Worm (Caenorhabditis elegans) whole organism, L3 larva: Measurements from ENCODE around the gene cht-1.

ENCODE experiments used
- ZK546.5 ChIP-seq: sonication (generic microtip); optimal IDR thresholded peaks from 2 replicates; lab custom pipeline; 2017; ENCODE audit warnings: missing biosample characterization, missing genetic modification characterization
- aly-2 ChIP-seq: fragments of 150-350 bp; optimal IDR thresholded peaks from 2 replicates; lab custom pipeline; 2014; ENCODE audit warnings: missing biosample characterization, missing genetic modification characterization
- ama-1 ChIP-seq: fragments of 150-350 bp; optimal IDR thresholded peaks from 2 replicates; lab custom pipeline; 2018
- ceh-16 ChIP-seq: sonication (generic microtip); optimal IDR thresholded peaks from 2 replicates; lab custom pipeline; 2017; ENCODE audit warnings: missing biosample characterization, missing genetic modification characterization
- ceh-82 ChIP-seq: fragments of 150-350 bp; optimal IDR thresholded peaks from 2 replicates; lab custom pipeline; 2014; ENCODE audit warnings: missing biosample characterization, missing genetic modification characterization
- ceh-9 ChIP-seq: sonication (generic microtip); optimal IDR thresholded peaks from 2 replicates; lab custom pipeline; 2018; ENCODE audit warnings: missing biosample characterization, missing genetic modification characterization
- daf-12 ChIP-seq: fragments of 150-350 bp; optimal IDR thresholded peaks from 2 replicates; lab custom pipeline; 2014; ENCODE audit warnings: missing biosample characterization, missing genetic modification reagents, missing genetic modification characterization
- egl-27 ChIP-seq: sonication (generic microtip); optimal IDR thresholded peaks from 4 replicates; lab custom pipeline; 2017; ENCODE audit warnings: missing biosample characterization, missing genetic modification reagents, missing genetic modification characterization
- egl-5 ChIP-seq: fragments of 150-350 bp; optimal IDR thresholded peaks from 2 replicates; lab custom pipeline; 2017; ENCODE audit warnings: missing biosample characterization, missing genetic modification reagents, missing genetic modification characterization, inconsistent platforms
- elt-1 ChIP-seq: fragments of 150-350 bp; optimal IDR thresholded peaks from 2 replicates; lab custom pipeline; 2014; ENCODE audit warnings: missing biosample characterization, missing genetic modification characterization
- elt-2 ChIP-seq: sonication (generic microtip); optimal IDR thresholded peaks from 2 replicates; lab custom pipeline; 2016; ENCODE audit warnings: missing genetic modification reagents, mild to moderate bottlenecking, missing genetic modification characterization, missing compliant biosample characterization
- elt-3 ChIP-seq, 3 experiments: fragments of 150-350 bp in 1 of 3; sonication (generic microtip) in 2 of 3; optimal IDR thresholded peaks; 2 replicates in 2 of 3; 4 replicates in 1 of 3; lab custom pipeline; 2014 to 2017; ENCODE audit warnings: missing biosample characterization in 3 of 3, missing genetic modification characterization in 3 of 3
- eor-1 ChIP-seq, 2 experiments: fragments of 150-350 bp; optimal IDR thresholded peaks; 2 replicates each; lab custom pipeline; 2014 to 2018; ENCODE audit warnings: missing biosample characterization in 2 of 2, missing genetic modification characterization in 2 of 2
- fkh-10 ChIP-seq: sonication (generic microtip); optimal IDR thresholded peaks from 2 replicates; lab custom pipeline; 2017; ENCODE audit warnings: missing biosample characterization, missing genetic modification reagents, missing genetic modification characterization
- fos-1 ChIP-seq: fragments of 150-350 bp; optimal IDR thresholded peaks from 2 replicates; lab custom pipeline; 2014; ENCODE audit warnings: missing biosample characterization, missing genetic modification characterization
- hmg-11 ChIP-seq: sonication (generic microtip); optimal IDR thresholded peaks from 2 replicates; lab custom pipeline; 2016; ENCODE audit warnings: missing genetic modification characterization, missing compliant biosample characterization
- jun-1 ChIP-seq: fragments of 150-350 bp; optimal IDR thresholded peaks from 2 replicates; lab custom pipeline; 2014; ENCODE audit warnings: missing biosample characterization, missing genetic modification reagents, missing genetic modification characterization
- lin-15B ChIP-seq: fragments of 150-350 bp; optimal IDR thresholded peaks from 2 replicates; lab custom pipeline; 2014; ENCODE audit warnings: missing biosample characterization, missing genetic modification characterization
- lin-39 ChIP-seq: fragments of 150-350 bp; optimal IDR thresholded peaks from 2 replicates; lab custom pipeline; 2018; ENCODE audit warnings: missing biosample characterization, missing genetic modification reagents, missing genetic modification characterization
- mdl-1 ChIP-seq: fragments of 150-350 bp; optimal IDR thresholded peaks from 2 replicates; lab custom pipeline; 2014; ENCODE audit warnings: missing biosample characterization, missing genetic modification characterization
- mml-1 ChIP-seq: fragments of 150-350 bp; sonication (generic microtip); optimal IDR thresholded peaks from 3 replicates; lab custom pipeline; 2014; ENCODE audit warnings: missing biosample characterization, missing genetic modification characterization
- nfya-1 ChIP-seq: sonication (generic microtip); optimal IDR thresholded peaks from 2 replicates; lab custom pipeline; 2017; ENCODE audit warnings: missing genetic modification characterization, mild to moderate bottlenecking, missing compliant biosample characterization, antibody characterized with exemption, moderate library complexity; ENCODE audit not compliant: insufficient read depth
- nhr-11 ChIP-seq: fragments of 150-350 bp; optimal IDR thresholded peaks from 2 replicates; lab custom pipeline; 2014; ENCODE audit warnings: missing biosample characterization, missing genetic modification characterization
- nhr-12 ChIP-seq: fragments of 150-350 bp; optimal IDR thresholded peaks from 2 replicates; lab custom pipeline; 2014; ENCODE audit warnings: missing biosample characterization, missing genetic modification characterization
- nhr-23 ChIP-seq: fragments of 150-350 bp; optimal IDR thresholded peaks from 2 replicates; lab custom pipeline; 2014; ENCODE audit warnings: missing biosample characterization, missing genetic modification reagents, missing genetic modification characterization
- nhr-237 ChIP-seq: fragments of 150-350 bp; optimal IDR thresholded peaks from 2 replicates; lab custom pipeline; 2014; ENCODE audit warnings: missing biosample characterization, missing genetic modification characterization
- nhr-43 ChIP-seq: sonication (generic microtip); optimal IDR thresholded peaks from 2 replicates; lab custom pipeline; 2016; ENCODE audit warnings: mild to moderate bottlenecking, missing genetic modification characterization, missing compliant biosample characterization; ENCODE audit not compliant: poor library complexity, severe bottlenecking
- pha-4 ChIP-seq: fragments of 150-350 bp; optimal IDR thresholded peaks from 2 replicates; lab custom pipeline; 2014; ENCODE audit warnings: missing biosample characterization, missing genetic modification reagents, missing genetic modification characterization
- sea-2 ChIP-seq: fragments of 150-350 bp; sonication (generic microtip); optimal IDR thresholded peaks from 4 replicates; lab custom pipeline; 2014; ENCODE audit warnings: missing biosample characterization, missing genetic modification reagents, missing genetic modification characterization
- skn-1 ChIP-seq: fragments of 150-350 bp; optimal IDR thresholded peaks from 2 replicates; lab custom pipeline; 2014; ENCODE audit warnings: missing biosample characterization, missing genetic modification characterization
- snpc-4 ChIP-seq: fragments of 150-350 bp; optimal IDR thresholded peaks from 2 replicates; lab custom pipeline; 2014; ENCODE audit warnings: missing biosample characterization, missing genetic modification characterization
- tbx-2 ChIP-seq: sonication (generic microtip); optimal IDR thresholded peaks from 2 replicates; lab custom pipeline; 2016; ENCODE audit warnings: mild to moderate bottlenecking, missing genetic modification characterization, missing compliant biosample characterization
- unc-39 ChIP-seq: sonication (generic microtip); optimal IDR thresholded peaks from 4 replicates; lab custom pipeline; 2017; ENCODE audit warnings: missing biosample characterization, missing genetic modification characterization
- unc-62 ChIP-seq: fragments of 150-350 bp; sonication (generic microtip); optimal IDR thresholded peaks from 4 replicates; lab custom pipeline; 2014; ENCODE audit warnings: missing biosample characterization, missing genetic modification reagents, missing genetic modification characterization

cht-1 gene

ce11 chrX:3399917-3400316 is at the start of gene cht-1:
cht-1 (minus strand) TSS chrX:3400017.
- no peak for TF ChIP-seq nfya-1 (tag; lab: Kevin White, UChicago)
- no peak for TF ChIP-seq nhr-12 (tag; lab: Kevin White, UChicago)
- TF ChIP-seq ceh-82 (tag; lab: Kevin White, UChicago) = no peak
- TF ChIP-seq lin-15B = no peak
- TF ChIP-seq nhr-237 = no peak
- TF ChIP-seq egl-27 (tag; lab: Kevin White, UChicago) = no peak
- no peak for TF ChIP-seq fos-1 (tag; lab: Kevin White, UChicago)
- no peak for TF ChIP-seq unc-39 (tag; lab: Kevin White, UChicago)

- TF ChIP-seq elt-1 = no peak
- TF ChIP-seq aly-2 (tag; lab: Kevin White, UChicago) = no peak
- TF ChIP-seq elt-2 = no peak
- no peak for TF ChIP-seq nhr-237
- TF ChIP-seq snpc-4 = no peak
Measured at ce11 chrX:3446011-3446410, 46.2 kb upstream of the cht-1 start, which contains the start of gene ZK813.1. ZK813.1 (plus strand) TSS chrX:3446311.

ce11 chrX:3444514-3444913 is 44.7 kb upstream of the cht-1 start, which contains the start of gene ZK813.7:
ZK813.7 (plus strand) TSS chrX:3444814.
- no peak for TF ChIP-seq nhr-23 (tag; lab: Kevin White, UChicago)
- no peak for TF ChIP-seq ceh-16 (tag; lab: Kevin White, UChicago)
- TF ChIP-seq, all 47 proteins: peak for 0

ce11 chrX:3443526-3443925 is 43.7 kb upstream of the cht-1 start, which contains the start of gene ZK813.2:
ZK813.2 (plus strand) TSS chrX:3443826.
- TF ChIP-seq egl-5 (tag; lab: Kevin White, UChicago) (no peak), fos-1 (tag; lab: Kevin White, UChicago) (no peak), unc-39 (tag; lab: Kevin White, UChicago) (no peak), sea-2 (GFP tag; lab: Kevin White, UChicago) (no peak), tbx-2 (tag; lab: Kevin White, UChicago) (no peak), hmg-11 (tag; lab: Kevin White, UChicago) (no peak), nhr-11 (tag; lab: Kevin White, UChicago) (no peak), eor-1 (tag; optimal IDR thresholded peaks at IDR 0.05; lab: Kevin White, UChicago) (no peak), elt-2 (no peak), ama-1 (lab: Kevin White, UChicago) (no peak), ceh-82 (tag; lab: Kevin White, UChicago) (no peak), ceh-16 (tag; lab: Kevin White, UChicago) (no peak), skn-1 (no peak), daf-12 (tag; lab: Kevin White, UChicago) (no peak), nfya-1 (tag; lab: Kevin White, UChicago) (no peak), nhr-43 (tag; lab: Kevin White, UChicago) (no peak), lin-39 (tag; lab: Kevin White, UChicago) (no peak), snpc-4 (no peak), jun-1 (tag; lab: Kevin White, UChicago) (no peak), aly-2 (tag; lab: Kevin White, UChicago) (no peak)

ce11 chrX:3441539-3441938 is 41.7 kb upstream of the cht-1 start, which contains the start of gene ZK813.3:
ZK813.3 (plus strand) TSS chrX:3441839.
- TF ChIP-seq mdl-1 = no peak
- no peak for TF ChIP-seq unc-39 (tag; lab: Kevin White, UChicago)
- TF ChIP-seq pha-4 (tag; lab: Kevin White, UChicago) = no peak
- TF ChIP-seq lin-15B = no peak
- no peak for TF ChIP-seq elt-3 (tag; optimal IDR thresholded peaks at IDR 0.05; lab: Kevin White, UChicago)
- no peak for TF ChIP-seq sea-2 (GFP tag; lab: Kevin White, UChicago)
- no peak for TF ChIP-seq ceh-9 (tag; lab: Kevin White, UChicago)
- TF ChIP-seq nfya-1 (tag; lab: Kevin White, UChicago) = no peak
- no peak for TF ChIP-seq ZK546.5 (tag; lab: Kevin White, UChicago)
- TF ChIP-seq lin-39 (tag; lab: Kevin White, UChicago) = no peak
- TF ChIP-seq nhr-12 (tag; lab: Kevin White, UChicago) = no peak
- no peak for TF ChIP-seq hmg-11 (tag; lab: Kevin White, UChicago)
- no peak for TF ChIP-seq fkh-10 (GFP tag; lab: Kevin White, UChicago)
- TF ChIP-seq skn-1 = no peak
- TF ChIP-seq unc-62 (GFP tag; lab: Kevin White, UChicago) = no peak
- TF ChIP-seq mml-1 (tag; lab: Kevin White, UChicago) = no peak
